Worm (Caenorhabditis elegans): ENCODE measurements around the gene F25B5.5.

The F25B5.5 gene

ce11 chrIII:5932853-5933252 lies 13.1 kb downstream of the F25B5.5 start, which contains the start of gene zmp-1:
zmp-1 (minus strand) TSS chrIII:5932953.
- no peak for TF ChIP-seq W03F9.2 (tag; optimal IDR thresholded peaks at IDR 0.05)
- no peak for TF ChIP-seq him-1 (tag; optimal IDR thresholded peaks at IDR 0.05)
- no peak for TF ChIP-seq dao-5 (tag; optimal IDR thresholded peaks at IDR 0.05)

- TF ChIP-seq dao-5 (tag; optimal IDR thresholded peaks at IDR 0.05) (no peak), him-1 (tag; optimal IDR thresholded peaks at IDR 0.05) (no peak), W03F9.2 (tag; optimal IDR thresholded peaks at IDR 0.05) (no peak)
These were observed 14.4 kb downstream of the F25B5.5 start, which contains the start of gene EGAP1.5 for ce11 chrIII:5931433-5931994. EGAP1.5 (plus strand) TSS chrIII:5931721.

ce11 chrIII:5930659-5931058 lies 15.3 kb downstream of the F25B5.5 start:
- TF ChIP-seq dao-5 (tag; optimal IDR thresholded peaks at IDR 0.05) (no peak), W03F9.2 (tag; optimal IDR thresholded peaks at IDR 0.05) (no peak), him-1 (tag; optimal IDR thresholded peaks at IDR 0.05) (no peak)

- TF ChIP-seq dao-5 (tag; optimal IDR thresholded peaks at IDR 0.05) (no peak), W03F9.2 (tag; optimal IDR thresholded peaks at IDR 0.05) (peak; percentile 8), him-1 (tag; optimal IDR thresholded peaks at IDR 0.05) (no peak)
These were observed 20.2 kb downstream of the F25B5.5 start, which contains the start of the genes dnc-2 and bcl-7 for ce11 chrIII:5925724-5926123. dnc-2 (minus strand) TSS chrIII:5925756. bcl-7 (plus strand) TSS chrIII:5926086.

- TF ChIP-seq W03F9.2 (tag; optimal IDR thresholded peaks at IDR 0.05) (no peak), dao-5 (tag; optimal IDR thresholded peaks at IDR 0.05) (no peak), him-1 (tag; optimal IDR thresholded peaks at IDR 0.05) (no peak)
These were observed 23.7 kb downstream of the F25B5.5 start for ce11 chrIII:5922236-5922635.

- no peak for TF ChIP-seq dao-5 (tag; optimal IDR thresholded peaks at IDR 0.05)
- no peak for TF ChIP-seq him-1 (tag; optimal IDR thresholded peaks at IDR 0.05)
- no peak for TF ChIP-seq W03F9.2 (tag; optimal IDR thresholded peaks at IDR 0.05)
These were observed 24.8 kb downstream of the F25B5.5 start for ce11 chrIII:5921067-5921678.

- TF ChIP-seq dao-5 (tag; optimal IDR thresholded peaks at IDR 0.05) (no peak), him-1 (tag; optimal IDR thresholded peaks at IDR 0.05) (no peak), W03F9.2 (tag; optimal IDR thresholded peaks at IDR 0.05) (no peak)
These were observed 26.0 kb downstream of the F25B5.5 start, which contains the start of the genes tdo-2 and C28H8.2 for ce11 chrIII:5919799-5920387. tdo-2 (minus strand) TSS chrIII:5919955. C28H8.2 (plus strand) TSS chrIII:5920322.

ce11 chrIII:5917365-5917958 lies 28.5 kb downstream of the F25B5.5 start:
- no peak for TF ChIP-seq him-1 (tag; optimal IDR thresholded peaks at IDR 0.05)
- TF ChIP-seq dao-5 (tag; optimal IDR thresholded peaks at IDR 0.05), result no peak
- TF ChIP-seq W03F9.2 (tag; optimal IDR thresholded peaks at IDR 0.05), result peak; percentile 9

ce11 chrIII:5915926-5916325 lies 30.0 kb downstream of the F25B5.5 start:
- TF ChIP-seq W03F9.2 (tag; optimal IDR thresholded peaks at IDR 0.05) (no peak), him-1 (tag; optimal IDR thresholded peaks at IDR 0.05) (no peak), dao-5 (tag; optimal IDR thresholded peaks at IDR 0.05) (no peak)

ce11 chrIII:5914717-5915116 lies 31.2 kb downstream of the F25B5.5 start:
- no peak for TF ChIP-seq W03F9.2 (tag; optimal IDR thresholded peaks at IDR 0.05)
- no peak for TF ChIP-seq him-1 (tag; optimal IDR thresholded peaks at IDR 0.05)
- TF ChIP-seq dao-5 (tag; optimal IDR thresholded peaks at IDR 0.05), result no peak

- no peak for TF ChIP-seq him-1 (tag; optimal IDR thresholded peaks at IDR 0.05)
- no peak for TF ChIP-seq W03F9.2 (tag; optimal IDR thresholded peaks at IDR 0.05)
- TF ChIP-seq dao-5 (tag; optimal IDR thresholded peaks at IDR 0.05), result no peak
These were observed 37.5 kb downstream of the F25B5.5 start, which contains the start of gene C28H8.3 for ce11 chrIII:5908408-5908807. C28H8.3 (plus strand) TSS chrIII:5908700.

ce11 chrIII:5906749-5907148 lies 39.2 kb downstream of the F25B5.5 start, which contains the start of gene erd-2.2:
erd-2.2 (plus strand) TSS chrIII:5907049.
- TF ChIP-seq dao-5 (tag; optimal IDR thresholded peaks at IDR 0.05) (no peak), W03F9.2 (tag; optimal IDR thresholded peaks at IDR 0.05) (no peak), him-1 (tag; optimal IDR thresholded peaks at IDR 0.05) (no peak)

ce11 chrIII:5906059-5906458 lies 39.9 kb downstream of the F25B5.5 start, which contains the start of gene dpff-1:
dpff-1 (minus strand) TSS chrIII:5906346.
- no peak for TF ChIP-seq W03F9.2 (tag; optimal IDR thresholded peaks at IDR 0.05)
- TF ChIP-seq him-1 (tag; optimal IDR thresholded peaks at IDR 0.05), result no peak
- no peak for TF ChIP-seq dao-5 (tag; optimal IDR thresholded peaks at IDR 0.05)

- TF ChIP-seq W03F9.2 (tag; optimal IDR thresholded peaks at IDR 0.05), result no peak
- no peak for TF ChIP-seq him-1 (tag; optimal IDR thresholded peaks at IDR 0.05)
- no peak for TF ChIP-seq dao-5 (tag; optimal IDR thresholded peaks at IDR 0.05)
These were observed 43.4 kb downstream of the F25B5.5 start for ce11 chrIII:5902558-5902957.

Data from whole organism, L4/young adult.